Fruit fly (Drosophila melanogaster): ENCODE measurements around the gene sty.
A peak's percentile ranks its signal among the peaks of the same experiment; 100 is the strongest.

Gene sty

dm6 chr3L:3369256-3369655 lies 55.5 kb downstream of the sty start, which contains the start of gene Drs:
Gene Drs, plus strand, starts transcription at chr3L:3369556.
- TF ChIP-seq CG11294 (GFP tag; IDR thresholded peaks at IDR 0.05) (no peak), dac (GFP tag; optimal IDR thresholded peaks at IDR 0.05) (no peak), CG15336 (GFP tag; IDR thresholded peaks at IDR 0.05) (no peak), OdsH (GFP tag; optimal IDR thresholded peaks at IDR 0.05) (no peak), CG8319 (GFP tag; optimal IDR thresholded peaks at IDR 0.05) (no peak)

- no peak for TF ChIP-seq CG11902 (GFP tag; optimal IDR thresholded peaks at IDR 0.05)
- peak; percentile 77 for TF ChIP-seq svp (GFP tag)
Measured at dm6 chr3L:3353297-3353696, 71.4 kb downstream of the sty start.

- TF ChIP-seq acj6 (GFP tag; optimal IDR thresholded peaks at IDR 0.05) (no peak), achi (GFP tag; optimal IDR thresholded peaks at IDR 0.05) (no peak), fkh (GFP tag; optimal IDR thresholded peaks at IDR 0.05) (no peak), Blimp-1 (GFP tag; optimal IDR thresholded peaks at IDR 0.05) (peak; percentile 44), salr (GFP tag; optimal IDR thresholded peaks at IDR 0.05) (no peak)
Measured at dm6 chr3L:3352516-3352915, 72.2 kb downstream of the sty start.

- TF ChIP-seq CG10631 (GFP tag; optimal IDR thresholded peaks at IDR 0.05) (no peak), Ets96B (tag; optimal IDR thresholded peaks at IDR 0.05) (no peak), lz (GFP tag; optimal IDR thresholded peaks at IDR 0.05) (no peak), CG31627 (GFP tag; optimal IDR thresholded peaks at IDR 0.05) (no peak), CG3919 (GFP tag; optimal IDR thresholded peaks at IDR 0.05) (no peak), Blimp-1 (GFP tag; optimal IDR thresholded peaks at IDR 0.05) (no peak), Lpt (GFP tag; optimal IDR thresholded peaks at IDR 0.05) (no peak), Sox102F (GFP tag; optimal IDR thresholded peaks at IDR 0.05) (no peak)
Measured at dm6 chr3L:3351814-3352359, 72.8 kb downstream of the sty start.
